Fruit fly (Drosophila melanogaster) whole organism, adult: ENCODE data around the gene CG15130.

Experiments
- CG12768 ChIP-seq: fragments of 200-800 bp; sonication (Bioruptor generic); optimal IDR thresholded peaks from 2 replicates; lab custom pipeline; 2017; ENCODE audit warnings: missing biosample characterization, missing genetic modification characterization, mild to moderate bottlenecking, moderate library complexity, missing genetic modification reagents
- CG7045 ChIP-seq: fragments of 200-800 bp; sonication (Bioruptor generic); optimal IDR thresholded peaks from 2 replicates; lab custom pipeline; 2017; ENCODE audit warnings: missing biosample characterization, mild to moderate bottlenecking, missing genetic modification characterization
- Crg-1 ChIP-seq: fragments of 200-800 bp; sonication (Bioruptor generic); optimal IDR thresholded peaks from 2 replicates; lab custom pipeline; 2016; ENCODE audit warnings: missing biosample characterization, missing genetic modification characterization
- Mnt ChIP-seq: fragments of 200-800 bp; sonication (Bioruptor generic); optimal IDR thresholded peaks from 2 replicates; lab custom pipeline; 2016; ENCODE audit warnings: missing biosample characterization, mild to moderate bottlenecking, missing genetic modification characterization
- cnc ChIP-seq, 2 experiments: fragments of >200 bp; optimal IDR thresholded peaks; 2 replicates each; lab custom pipeline; 2017
- kay ChIP-seq: fragments of 200-800 bp; sonication (Bioruptor generic); peaks from one replicate; lab custom pipeline; 2016; ENCODE audit warnings: missing biosample characterization, missing genetic modification characterization, borderline replicate concordance
- pad ChIP-seq: fragments of 200-800 bp; sonication (Bioruptor generic); optimal IDR thresholded peaks from 3 replicates; lab custom pipeline; 2017; ENCODE audit warnings: missing biosample characterization, missing genetic modification characterization, mild to moderate bottlenecking, moderate library complexity, missing genetic modification reagents

DNA sequence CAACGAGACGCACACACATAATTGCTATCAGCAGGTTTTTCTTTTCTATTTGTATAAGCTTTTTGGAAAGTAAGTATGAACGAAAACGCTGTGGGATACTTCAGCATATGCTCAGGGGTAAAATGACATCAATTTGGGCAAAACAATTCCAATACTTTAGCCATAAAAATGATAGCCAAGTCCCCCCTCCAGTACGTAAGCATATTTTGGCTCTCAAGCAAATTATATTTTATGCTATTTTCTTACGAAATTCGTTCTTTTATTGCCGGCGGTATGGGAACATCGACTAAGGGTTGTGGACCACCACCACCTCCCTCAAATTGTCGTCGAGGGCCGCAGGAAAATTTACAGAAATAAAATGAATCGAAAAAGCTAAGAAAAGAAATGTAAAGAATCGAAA, 48.8 kb upstream of the CG15130 start, which contains the start of gene CG43233:
- TF ChIP-seq kay (no peak), CG12768 (GFP tag; lab: Kevin White, UChicago) (no peak), cnc (optimal IDR thresholded peaks at IDR 0.05; lab: Kevin White, UChicago) (no peak), pad (GFP tag; lab: Kevin White, UChicago) (no peak), Crg-1 (GFP tag; lab: Kevin White, UChicago) (no peak), CG7045 (GFP tag; lab: Kevin White, UChicago) (no peak), Mnt (GFP tag; lab: Kevin White, UChicago) (no peak)
